Fruit fly (Drosophila melanogaster) whole organism, prepupa: ENCODE data around the gene EndoU.
"Not testable (repeated sequence)": the region's sequence is repeated elsewhere in the genome, so short reads cannot be mapped to it uniquely, and the experiment has no call there.

Experiments used
- CG10669 ChIP-seq: fragments of 200-800 bp; sonication (Bioruptor generic); optimal IDR thresholded peaks from 3 replicates; lab custom pipeline; 2018; ENCODE audit warnings: missing biosample characterization, mild to moderate bottlenecking, missing genetic modification characterization, moderate library complexity
- CG11902 ChIP-seq: fragments of 200-800 bp; sonication (Bioruptor generic); optimal IDR thresholded peaks from 3 replicates; lab custom pipeline; 2016; ENCODE audit warnings: missing biosample characterization, missing genetic modification characterization
- CG1621 ChIP-seq: fragments of 200-800 bp; sonication (Bioruptor generic); optimal IDR thresholded peaks from 3 replicates; lab custom pipeline; 2018; ENCODE audit warnings: missing biosample characterization, mild to moderate bottlenecking, missing genetic modification characterization
- CG16779 ChIP-seq: fragments of 200-800 bp; sonication (Bioruptor generic); optimal IDR thresholded peaks from 3 replicates; lab custom pipeline; 2017; ENCODE audit warnings: missing biosample characterization, mild to moderate bottlenecking, missing genetic modification characterization
- CG3032 ChIP-seq: fragments of 200-800 bp; optimal IDR thresholded peaks from 2 replicates; lab custom pipeline; 2019; ENCODE audit warnings: missing biosample characterization, mild to moderate bottlenecking, missing genetic modification characterization, moderate library complexity
- CG34406 ChIP-seq: fragments of 200-800 bp; sonication (Bioruptor generic); optimal IDR thresholded peaks from 3 replicates; lab custom pipeline; 2016; ENCODE audit warnings: missing biosample characterization, missing genetic modification characterization
- CG4318 ChIP-seq: fragments of 200-800 bp; sonication (Bioruptor generic); optimal IDR thresholded peaks from 3 replicates; lab custom pipeline; 2017; ENCODE audit warnings: missing biosample characterization, mild to moderate bottlenecking, missing genetic modification characterization
- CG6808 ChIP-seq: fragments of 200-800 bp; sonication (Bioruptor generic); optimal IDR thresholded peaks from 3 replicates; lab custom pipeline; 2017; ENCODE audit warnings: missing biosample characterization, missing genetic modification characterization, mild to moderate bottlenecking, moderate library complexity, missing genetic modification reagents
- CG6854 ChIP-seq: fragments of 200-800 bp; sonication (Bioruptor generic); optimal IDR thresholded peaks from 2 replicates; lab custom pipeline; 2017; ENCODE audit warnings: missing biosample characterization, mild to moderate bottlenecking, missing genetic modification characterization
- CG8119 ChIP-seq: fragments of 200-800 bp; sonication (Bioruptor generic); IDR thresholded peaks from 3 replicates; pipeline ENCODE4 v1.3.6; 2022; ENCODE audit warnings: missing biosample characterization, missing genetic modification characterization
- CG8319 ChIP-seq: fragments of 200-800 bp; sonication (Bioruptor generic); optimal IDR thresholded peaks from 3 replicates; lab custom pipeline; 2016; ENCODE audit warnings: missing biosample characterization, missing genetic modification characterization
- CG8632 ChIP-seq: fragments of 200-800 bp; sonication (Bioruptor generic); optimal IDR thresholded peaks from 3 replicates; lab custom pipeline; 2016; ENCODE audit warnings: missing biosample characterization, missing genetic modification characterization
- CG9139 ChIP-seq: fragments of 200-800 bp; sonication (Bioruptor generic); optimal IDR thresholded peaks from 3 replicates; lab custom pipeline; 2017; ENCODE audit warnings: missing biosample characterization, mild to moderate bottlenecking, missing genetic modification characterization
- Eip75B ChIP-seq: fragments of 200-800 bp; sonication (Bioruptor generic); optimal IDR thresholded peaks from 3 replicates; lab custom pipeline; 2016; ENCODE audit warnings: missing biosample characterization, missing genetic modification characterization
- Gug ChIP-seq: fragments of 200-800 bp; sonication (Bioruptor generic); IDR thresholded peaks from 2 replicates; pipeline ENCODE4 v1.3.6; 2022; ENCODE audit warnings: missing biosample characterization, missing genetic modification characterization
- Hr38 ChIP-seq: sonication (Bioruptor generic); optimal IDR thresholded peaks from 2 replicates; lab custom pipeline; 2016; ENCODE audit warnings: missing biosample characterization, missing genetic modification characterization
- Hr39 ChIP-seq: fragments of 200-800 bp; sonication (Bioruptor generic); optimal IDR thresholded peaks from 2 replicates; lab custom pipeline; 2016; ENCODE audit warnings: missing biosample characterization, missing genetic modification characterization
- Hr4 ChIP-seq: fragments of 200-800 bp; sonication (Bioruptor generic); optimal IDR thresholded peaks from 3 replicates; lab custom pipeline; 2016; ENCODE audit warnings: missing biosample characterization, missing genetic modification characterization
- Smox ChIP-seq: fragments of 200-800 bp; sonication (Bioruptor generic); optimal IDR thresholded peaks from 3 replicates; lab custom pipeline; 2016; ENCODE audit warnings: missing biosample characterization, missing genetic modification characterization
- Sox102F ChIP-seq: fragments of 200-800 bp; sonication (Bioruptor generic); optimal IDR thresholded peaks from 2 replicates; lab custom pipeline; 2016; ENCODE audit warnings: missing biosample characterization, mild to moderate bottlenecking, missing genetic modification characterization
- achi ChIP-seq: fragments of 200-800 bp; sonication (Bioruptor generic); optimal IDR thresholded peaks from 3 replicates; lab custom pipeline; 2016; ENCODE audit warnings: missing biosample characterization, missing genetic modification characterization
- esn ChIP-seq: fragments of 200-800 bp; sonication (Bioruptor generic); optimal IDR thresholded peaks from 2 replicates; lab custom pipeline; 2016; ENCODE audit warnings: missing biosample characterization, mild to moderate bottlenecking, missing genetic modification characterization, moderate library complexity
- fd85E ChIP-seq: fragments of 200-800 bp; sonication (Bioruptor generic); optimal IDR thresholded peaks from 3 replicates; lab custom pipeline; 2016; ENCODE audit warnings: missing biosample characterization, missing genetic modification characterization
- fkh ChIP-seq: fragments of 200-800 bp; sonication (Bioruptor generic); optimal IDR thresholded peaks from 3 replicates; lab custom pipeline; 2017; ENCODE audit warnings: missing biosample characterization, mild to moderate bottlenecking, missing genetic modification characterization, moderate library complexity
- pdm3 ChIP-seq: fragments of 200-800 bp; sonication (Bioruptor generic); optimal IDR thresholded peaks from 3 replicates; lab custom pipeline; 2016; ENCODE audit warnings: missing biosample characterization, missing genetic modification characterization
- salr ChIP-seq, 2 experiments: fragments of 200-800 bp; sonication (Bioruptor generic); optimal IDR thresholded peaks; 3 replicates each; lab custom pipeline; 2016 to 2018; ENCODE audit warnings: missing biosample characterization in 2 of 2, missing genetic modification characterization in 2 of 2, mild to moderate bottlenecking in 1 of 2
- spab ChIP-seq: fragments of 200-800 bp; sonication (Bioruptor generic); optimal IDR thresholded peaks from 2 replicates; lab custom pipeline; 2017; ENCODE audit warnings: missing biosample characterization, mild to moderate bottlenecking, missing genetic modification characterization, missing genetic modification reagents
- svp ChIP-seq: fragments of 200-800 bp; sonication (Bioruptor generic); peaks from one replicate; lab custom pipeline; 2016; ENCODE audit warnings: missing biosample characterization, missing genetic modification characterization
- topi ChIP-seq: fragments of 200-800 bp; sonication (Bioruptor generic); optimal IDR thresholded peaks from 3 replicates; lab custom pipeline; 2016; ENCODE audit warnings: missing biosample characterization, missing genetic modification characterization

EndoU gene

dm6 chr3R:15908098-15908497 is at the start of gene EndoU:
Gene EndoU, plus strand, starts transcription at chr3R:15908398.
- not testable (repeated sequence) for TF ChIP-seq CG34406, fkh, spab (GFP tag; lab: Kevin White, UChicago)

dm6 chr3R:15859896-15860295 is 48.3 kb upstream of the EndoU start, which contains the start of gene CG9632:
Gene CG9632, plus strand, starts transcription at chr3R:15860196.
- TF ChIP-seq fd85E (GFP tag; lab: Kevin White, UChicago), result no peak
- TF ChIP-seq esn (GFP tag; lab: Kevin White, UChicago), result no peak

- TF ChIP-seq CG6854 (GFP tag; lab: Kevin White, UChicago) (no peak), CG16779 (tag; lab: Kevin White, UChicago) (no peak), Eip75B (no peak), salr (GFP tag; optimal IDR thresholded peaks at IDR 0.05; lab: Kevin White, UChicago) (no peak), CG34406 (GFP tag; lab: Kevin White, UChicago) (no peak), CG8632 (GFP tag; lab: Kevin White, UChicago) (no peak)
Observed at dm6 chr3R:15872829-15873440, 35.3 kb upstream of the EndoU start.

dm6 chr3R:15875611-15876010 is 32.6 kb upstream of the EndoU start, which contains the start of gene CG31183:
Gene CG31183, minus strand, starts transcription at chr3R:15875939.
- no peak for TF ChIP-seq spab (GFP tag; lab: Kevin White, UChicago)

- TF ChIP-seq Sox102F (GFP tag; lab: Kevin White, UChicago) (no peak), Gug (GFP tag; lab: Robert Waterston, UW) (no peak), CG34406 (GFP tag; lab: Kevin White, UChicago) (no peak), CG8119 (GFP tag; lab: Robert Waterston, UW) (no peak), Eip75B (no peak), fd85E (GFP tag; lab: Kevin White, UChicago) (no peak), esn (GFP tag; lab: Kevin White, UChicago) (no peak), CG9139 (no peak), topi (GFP tag; lab: Kevin White, UChicago) (no peak), Hr38 (no peak), achi (GFP tag; lab: Kevin White, UChicago) (no peak), svp (GFP tag; lab: Kevin White, UChicago) (no peak), pdm3 (GFP tag; lab: Kevin White, UChicago) (no peak), Hr4 (no peak), CG6808 (GFP tag; lab: Kevin White, UChicago) (no peak), CG3032 (tag; lab: Kevin White, UChicago) (no peak), CG16779 (tag; lab: Kevin White, UChicago) (no peak)
Observed at dm6 chr3R:15891188-15891820, 16.9 kb upstream of the EndoU start.

dm6 chr3R:15895978-15896377 is 12.2 kb upstream of the EndoU start, which contains the start of gene CG14877:
Gene CG14877, minus strand, starts transcription at chr3R:15896078.
- TF ChIP-seq salr (GFP tag; optimal IDR thresholded peaks at IDR 0.05; lab: Kevin White, UChicago) (no peak), Hr39 (GFP tag; lab: Kevin White, UChicago) (no peak), Smox (GFP tag; lab: Kevin White, UChicago) (no peak), CG10669 (no peak), CG8319 (no peak), CG6808 (GFP tag; lab: Kevin White, UChicago) (no peak), pdm3 (GFP tag; lab: Kevin White, UChicago) (no peak), CG1621 (tag; lab: Kevin White, UChicago) (no peak), CG11902 (GFP tag; lab: Kevin White, UChicago) (no peak), Sox102F (GFP tag; lab: Kevin White, UChicago) (no peak), CG4318 (no peak)
